Fruit fly (Drosophila melanogaster) whole organism, embryonic: ENCODE data around the gene CG7530.

Source experiments
- Aef1 ChIP-seq: fragments of 200-800 bp; sonication (Bioruptor generic); IDR thresholded peaks from 3 replicates; pipeline ENCODE4 v1.3.6; 2022; ENCODE audit warnings: missing biosample characterization, missing genetic modification characterization
- Atf3 ChIP-seq: fragments of 200-800 bp; sonication (Bioruptor generic); optimal IDR thresholded peaks from 3 replicates; lab custom pipeline; 2016; ENCODE audit warnings: missing biosample characterization, missing genetic modification characterization
- BEAF-32 ChIP-seq: fragments of 200-800 bp; sonication (Bioruptor generic); optimal IDR thresholded peaks from 3 replicates; lab custom pipeline; 2017; ENCODE audit warnings: missing biosample characterization, missing genetic modification characterization, mild to moderate bottlenecking, moderate library complexity, missing genetic modification reagents
- CG10366 ChIP-seq: fragments of 200-800 bp; sonication (Bioruptor generic); IDR thresholded peaks from 2 replicates; pipeline ENCODE4 v1.3.6; 2022; ENCODE audit warnings: missing biosample characterization, missing genetic modification characterization
- CG10654 ChIP-seq: fragments of 200-800 bp; sonication (Bioruptor generic); optimal IDR thresholded peaks from 2 replicates; lab custom pipeline; 2016; ENCODE audit warnings: missing biosample characterization, missing genetic modification characterization
- CG10979 ChIP-seq: fragments of 200-800 bp; sonication (Bioruptor generic); optimal IDR thresholded peaks from 2 replicates; lab custom pipeline; 2018; ENCODE audit warnings: missing biosample characterization, mild to moderate bottlenecking, missing genetic modification characterization, moderate library complexity
- CG11093 ChIP-seq: fragments of 200-800 bp; sonication (Bioruptor generic); IDR thresholded peaks from 3 replicates; pipeline ENCODE4 v1.3.6; 2022; ENCODE audit warnings: missing biosample characterization, missing genetic modification characterization
- CG11560 ChIP-seq: fragments of 200-800 bp; sonication (Bioruptor generic); IDR thresholded peaks from 3 replicates; pipeline ENCODE4 v1.3.6; 2022; ENCODE audit warnings: missing biosample characterization, missing genetic modification characterization
- CG12659 ChIP-seq: fragments of 200-800 bp; sonication (Bioruptor generic); optimal IDR thresholded peaks from 3 replicates; lab custom pipeline; 2017; ENCODE audit warnings: mild to moderate bottlenecking, missing biosample characterization, missing genetic modification reagents, missing genetic modification characterization
- CG12744 ChIP-seq: fragments of 200-800 bp; sonication (Bioruptor generic); optimal IDR thresholded peaks from 2 replicates; lab custom pipeline; 2016; ENCODE audit warnings: missing biosample characterization, missing genetic modification characterization
- CG12769 ChIP-seq: fragments of 200-800 bp; sonication (Bioruptor generic); optimal IDR thresholded peaks from 2 replicates; lab custom pipeline; 2019; ENCODE audit warnings: missing biosample characterization, mild to moderate bottlenecking, missing genetic modification characterization, moderate library complexity
- CG14860 ChIP-seq: fragments of 200-800 bp; sonication (Bioruptor generic); IDR thresholded peaks from 3 replicates; pipeline ENCODE4 v1.3.6; 2022; ENCODE audit warnings: missing biosample characterization, missing genetic modification characterization; ENCODE audit not compliant: partially characterized antibody
- CG15269 ChIP-seq: fragments of 200-800 bp; sonication (Bioruptor generic); optimal IDR thresholded peaks from 2 replicates; lab custom pipeline; 2018; ENCODE audit warnings: missing biosample characterization, mild to moderate bottlenecking, missing genetic modification characterization, moderate library complexity
- CG17829 ChIP-seq: fragments of 200-800 bp; optimal IDR thresholded peaks from 2 replicates; lab custom pipeline; 2019; ENCODE audit warnings: missing biosample characterization, mild to moderate bottlenecking, missing genetic modification characterization, moderate library complexity
- CG18476 ChIP-seq: fragments of 200-800 bp; sonication (Bioruptor generic); optimal IDR thresholded peaks from 2 replicates; lab custom pipeline; 2016; ENCODE audit warnings: missing biosample characterization, mild to moderate bottlenecking, missing genetic modification characterization
- CG30403 ChIP-seq: fragments of 200-800 bp; sonication (Bioruptor generic); optimal IDR thresholded peaks from 3 replicates; lab custom pipeline; 2016; ENCODE audit warnings: missing biosample characterization, missing genetic modification characterization
- CG31365 ChIP-seq: fragments of 200-800 bp; sonication (Bioruptor generic); optimal IDR thresholded peaks from 2 replicates; lab custom pipeline; 2018; ENCODE audit warnings: missing biosample characterization, mild to moderate bottlenecking, missing genetic modification characterization
- CG33213 ChIP-seq: fragments of 200-800 bp; sonication (Bioruptor generic); optimal IDR thresholded peaks from 3 replicates; lab custom pipeline; 2016; ENCODE audit warnings: missing biosample characterization, missing genetic modification characterization
- CG43689 ChIP-seq: fragments of 200-800 bp; sonication (Bioruptor generic); IDR thresholded peaks from 2 replicates; pipeline ENCODE4 v1.3.6; 2022; ENCODE audit warnings: missing biosample characterization, missing genetic modification characterization
- CG5953 ChIP-seq: fragments of 200-800 bp; sonication (Bioruptor generic); IDR thresholded peaks from 2 replicates; pipeline ENCODE4 v1.3.6; 2022; ENCODE audit warnings: missing biosample characterization, missing genetic modification characterization
- CG7357 ChIP-seq: fragments of 200-800 bp; sonication (Bioruptor generic); IDR thresholded peaks from 3 replicates; pipeline ENCODE4 v1.3.6; 2022; ENCODE audit warnings: missing biosample characterization, missing genetic modification characterization
- CG8089 ChIP-seq: fragments of 200-800 bp; sonication (Bioruptor generic); optimal IDR thresholded peaks from 3 replicates; lab custom pipeline; 2016; ENCODE audit warnings: missing biosample characterization, missing genetic modification characterization
- CG9215 ChIP-seq: fragments of 200-800 bp; sonication (Bioruptor generic); IDR thresholded peaks from 2 replicates; pipeline ENCODE4 v1.3.6; 2022; ENCODE audit warnings: missing biosample characterization, missing genetic modification characterization
- CkIIα-i1 ChIP-seq: fragments of 200-800 bp; sonication (Bioruptor generic); IDR thresholded peaks from 2 replicates; pipeline ENCODE4 v1.3.6; 2022; ENCODE audit warnings: missing biosample characterization, missing genetic modification characterization
- ERR ChIP-seq: fragments of 200-800 bp; sonication (Bioruptor generic); optimal IDR thresholded peaks from 2 replicates; lab custom pipeline; 2016; ENCODE audit warnings: missing biosample characterization, missing genetic modification characterization
- Hsf ChIP-seq: fragments of 200-800 bp; sonication (Bioruptor generic); optimal IDR thresholded peaks from 3 replicates; lab custom pipeline; 2016; ENCODE audit warnings: missing biosample characterization, missing genetic modification characterization
- Myb ChIP-seq: fragments of 200-800 bp; sonication (Bioruptor generic); optimal IDR thresholded peaks from 2 replicates; lab custom pipeline; 2016; ENCODE audit warnings: missing biosample characterization, missing genetic modification characterization
- Sin3A ChIP-seq: fragments of >200 bp; optimal IDR thresholded peaks from 2 replicates; lab custom pipeline; 2018
- Sox102F ChIP-seq: fragments of 200-800 bp; sonication (Bioruptor generic); optimal IDR thresholded peaks from 2 replicates; lab custom pipeline; 2018; ENCODE audit warnings: missing biosample characterization, mild to moderate bottlenecking, missing genetic modification characterization, moderate library complexity
- Stat92E ChIP-seq, 3 experiments: fragments of >200 bp in 2 of 3; fragments of 200-800 bp in 1 of 3; sonication (Bioruptor generic) in 1 of 3; optimal IDR thresholded peaks; 2 replicates each; lab custom pipeline; 2017 to 2019; ENCODE audit warnings: missing biosample characterization in 3 of 3, missing genetic modification characterization in 3 of 3, mild to moderate bottlenecking in 1 of 3, moderate library complexity in 1 of 3
- Usf ChIP-seq: fragments of 200-800 bp; sonication (Bioruptor generic); optimal IDR thresholded peaks from 2 replicates; lab custom pipeline; 2017; ENCODE audit warnings: missing genotype, missing biosample characterization, missing genetic modification characterization
- ab ChIP-seq: fragments of 200-800 bp; sonication (Bioruptor generic); optimal IDR thresholded peaks from 2 replicates; lab custom pipeline; 2016; ENCODE audit warnings: missing biosample characterization, missing genetic modification characterization
- danr ChIP-seq: fragments of 200-800 bp; sonication (Bioruptor generic); IDR thresholded peaks from 2 replicates; pipeline ENCODE4 v1.3.6; 2022; ENCODE audit warnings: missing biosample characterization, missing genetic modification characterization
- dmrt99B ChIP-seq: fragments of 200-800 bp; sonication (Bioruptor generic); optimal IDR thresholded peaks from 2 replicates; lab custom pipeline; 2018; ENCODE audit warnings: missing biosample characterization, mild to moderate bottlenecking, missing genetic modification characterization, moderate library complexity
- ewg ChIP-seq: fragments of 200-800 bp; sonication (Bioruptor generic); optimal IDR thresholded peaks from 3 replicates; lab custom pipeline; 2017; ENCODE audit warnings: mild to moderate bottlenecking, missing biosample characterization, missing genetic modification reagents, missing genetic modification characterization
- gfzf ChIP-seq: fragments of 200-800 bp; sonication (Bioruptor generic); optimal IDR thresholded peaks from 2 replicates; lab custom pipeline; 2016; ENCODE audit warnings: missing biosample characterization, mild to moderate bottlenecking, missing genetic modification characterization, moderate library complexity
- insv ChIP-seq, 2 experiments: fragments of 200-800 bp; sonication (Bioruptor generic); optimal IDR thresholded peaks; 3 replicates each; lab custom pipeline; 2016 to 2018; ENCODE audit warnings: missing biosample characterization in 2 of 2, missing genetic modification characterization in 2 of 2
- jumu ChIP-seq: fragments of 200-800 bp; sonication (Bioruptor generic); optimal IDR thresholded peaks from 3 replicates; lab custom pipeline; 2016; ENCODE audit warnings: missing biosample characterization, missing genetic modification characterization
- nau ChIP-seq: fragments of 200-800 bp; sonication (Bioruptor generic); optimal IDR thresholded peaks from 3 replicates; lab custom pipeline; 2017; ENCODE audit warnings: missing biosample characterization, mild to moderate bottlenecking, missing genetic modification characterization, missing genetic modification reagents
- onecut ChIP-seq: fragments of 200-800 bp; sonication (Bioruptor generic); IDR thresholded peaks from 2 replicates; pipeline ENCODE4 v1.3.6; 2022; ENCODE audit warnings: missing biosample characterization, missing genetic modification characterization
- pfk ChIP-seq: fragments of 200-800 bp; sonication (Bioruptor generic); optimal IDR thresholded peaks from 2 replicates; lab custom pipeline; 2018; ENCODE audit warnings: missing biosample characterization, mild to moderate bottlenecking, missing genetic modification characterization, moderate library complexity
- prd ChIP-seq, 3 experiments: fragments of >200 bp in 2 of 3; fragments of 200-800 bp in 1 of 3; sonication (Bioruptor generic) in 1 of 3; optimal IDR thresholded peaks in 2 of 3; IDR thresholded peaks in 1 of 3; 2 replicates in 2 of 3; 3 replicates in 1 of 3; pipeline versions ENCODE4 v1.3.6 to Lab custom; 2017 to 2022; ENCODE audit warnings: missing biosample characterization in 1 of 3, missing genetic modification characterization in 1 of 3
- psq ChIP-seq: fragments of 200-800 bp; sonication (Bioruptor generic); optimal IDR thresholded peaks from 2 replicates; lab custom pipeline; 2017; ENCODE audit warnings: missing biosample characterization, missing genetic modification characterization
- repo ChIP-seq: fragments of 200-800 bp; sonication (Bioruptor generic); optimal IDR thresholded peaks from 2 replicates; lab custom pipeline; 2016; ENCODE audit warnings: missing biosample characterization, missing genetic modification characterization
- sens-2 ChIP-seq: fragments of 200-800 bp; sonication (Bioruptor generic); IDR thresholded peaks from 2 replicates; pipeline ENCODE4 v1.3.6; 2022; ENCODE audit warnings: missing biosample characterization, missing genetic modification characterization
- seq ChIP-seq: fragments of 200-800 bp; sonication (Bioruptor generic); IDR thresholded peaks from 2 replicates; pipeline ENCODE4 v1.3.6; 2022; ENCODE audit warnings: missing biosample characterization, missing genetic modification characterization
- sqz ChIP-seq: fragments of 200-800 bp; sonication (Bioruptor generic); optimal IDR thresholded peaks from 3 replicates; lab custom pipeline; 2018; ENCODE audit warnings: missing biosample characterization, mild to moderate bottlenecking, missing genetic modification characterization
- trh ChIP-seq: fragments of 200-800 bp; sonication (Bioruptor generic); optimal IDR thresholded peaks from 2 replicates; lab custom pipeline; 2016; ENCODE audit warnings: missing biosample characterization, missing genetic modification characterization
- ttk ChIP-seq: fragments of 200-800 bp; sonication (Bioruptor generic); IDR thresholded peaks from 2 replicates; pipeline ENCODE4 v2.1.2; 2022; ENCODE audit warnings: missing biosample characterization, missing genetic modification characterization

The CG7530 gene

DNA sequence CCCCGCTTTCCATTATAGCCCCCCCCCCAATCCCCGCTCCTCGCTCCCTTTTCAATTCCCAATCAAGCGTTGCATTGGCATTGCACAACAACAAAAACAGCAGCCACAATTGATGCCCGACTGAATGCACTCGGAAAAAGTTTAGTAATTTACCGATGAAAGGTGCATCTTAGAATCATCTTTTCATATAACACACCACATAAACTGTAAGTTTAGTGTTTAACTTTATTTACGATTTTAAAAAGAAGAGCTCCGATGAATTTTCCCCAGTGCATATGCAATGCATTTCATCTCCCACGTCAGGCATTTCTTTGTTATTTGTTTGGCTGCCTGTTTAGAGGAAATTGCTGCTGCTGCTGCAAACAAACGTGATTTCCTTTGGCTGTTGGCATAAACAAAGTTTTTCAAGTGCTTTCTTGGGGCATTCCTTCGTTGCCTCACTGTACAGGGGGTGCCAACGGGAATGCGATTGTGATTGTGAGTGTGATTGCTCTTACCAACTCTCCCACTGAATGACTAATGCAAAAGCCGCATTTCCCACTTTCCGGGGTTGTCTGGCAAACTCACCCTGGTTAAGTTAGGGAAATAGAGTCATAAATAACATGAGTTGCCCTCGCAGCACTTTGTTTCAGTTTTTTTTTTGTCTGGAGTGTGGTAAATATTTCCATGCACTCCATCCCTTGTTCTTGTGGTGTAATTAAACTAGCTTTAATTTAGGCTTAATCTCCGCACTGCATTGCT, 38.9 kb downstream of the CG7530 start (continued):
- TF ChIP-seq Atf3 (GFP tag; lab: Kevin White, UChicago) = peak; percentile 41
- TF ChIP-seq dmrt99B (tag; lab: Kevin White, UChicago) = peak; percentile 74
- no peak for TF ChIP-seq Sin3A
- TF ChIP-seq CG9215 (GFP tag; lab: Robert Waterston, UW) = no peak
- no peak for TF ChIP-seq insv (GFP tag; optimal IDR thresholded peaks at IDR 0.05; lab: Kevin White, UChicago)
- TF ChIP-seq ewg (GFP tag; lab: Kevin White, UChicago) = peak; percentile 61
- TF ChIP-seq CG15269 (tag; lab: Kevin White, UChicago) = peak; percentile 9
- TF ChIP-seq BEAF-32 (GFP tag; lab: Kevin White, UChicago) = no peak
- TF ChIP-seq sens-2 (GFP tag; lab: Robert Waterston, UW) = peak; percentile 41; the same call in 1 of the 2 replicates
- TF ChIP-seq CG14860 (GFP tag; lab: Robert Waterston, UW) = no peak
- TF ChIP-seq Usf (GFP tag; lab: Kevin White, UChicago) = no peak
- TF ChIP-seq CG8089 (GFP tag; lab: Kevin White, UChicago) = peak; percentile 58
- peak; percentile 60 for TF ChIP-seq Hsf
- peak in 1 of 3 experiments; percentile 55 for TF ChIP-seq Stat92E (GFP tag; optimal IDR thresholded peaks at IDR 0.05; lab: Kevin White, UChicago)
- no peak for TF ChIP-seq ERR (GFP tag; lab: Kevin White, UChicago)
- TF ChIP-seq CG5953 (GFP tag; lab: Robert Waterston, UW) = peak; percentile 58; the same call in 1 of the 2 replicates
- TF ChIP-seq sqz = peak; percentile 65
- TF ChIP-seq CG11093 = 0 out of 3 replicates have a peak, but pooled peaks have one; percentile 51
- TF ChIP-seq ab = peak; percentile 60
- peak; percentile 89 for TF ChIP-seq CG10979 (tag; lab: Kevin White, UChicago)
- no peak for TF ChIP-seq psq (GFP tag; lab: Kevin White, UChicago)
- peak; percentile 85 for TF ChIP-seq Sox102F
- peak; percentile 54 for TF ChIP-seq jumu (GFP tag; lab: Kevin White, UChicago)
- TF ChIP-seq pfk (GFP tag; lab: Kevin White, UChicago) = no peak
- TF ChIP-seq CG11560 (tag; lab: Robert Waterston, UW) = no peak
- TF ChIP-seq onecut (GFP tag; lab: Robert Waterston, UW) = peak; percentile 78
- peak; percentile 6 for TF ChIP-seq CG33213
- TF ChIP-seq seq (GFP tag; lab: Robert Waterston, UW) = no peak
- no peak for TF ChIP-seq CG31365 (tag; lab: Kevin White, UChicago)
- TF ChIP-seq CG7357 (GFP tag; lab: Robert Waterston, UW) = peak; percentile 58; the same call in 1 of the 3 replicates
- peak; percentile 7 for TF ChIP-seq CG12659 (GFP tag; lab: Kevin White, UChicago)
- TF ChIP-seq CG12769 (tag; lab: Kevin White, UChicago) = peak; percentile 21
- no peak for TF ChIP-seq trh (GFP tag; lab: Kevin White, UChicago)
- no peak for TF ChIP-seq CG12744 (GFP tag; lab: Kevin White, UChicago)
- TF ChIP-seq nau (GFP tag; lab: Kevin White, UChicago) = peak; percentile 60
- peak; percentile 29 for TF ChIP-seq CG18476 (GFP tag; lab: Kevin White, UChicago)
- TF ChIP-seq CG43689 (GFP tag; lab: Robert Waterston, UW) = no peak
- TF ChIP-seq ttk = peak; percentile 53; the same call in 1 of the 2 replicates
- peak; percentile 44 for TF ChIP-seq repo (GFP tag; lab: Kevin White, UChicago)
- TF ChIP-seq CkIIα-i1 (GFP tag; lab: Robert Waterston, UW) = no peak
- TF ChIP-seq prd (optimal IDR thresholded peaks at IDR 0.05; lab: Kevin White, UChicago) = no peak
- TF ChIP-seq prd (GFP tag; IDR thresholded peaks at IDR 0.05; lab: Robert Waterston, UW) = peak; percentile 78; the same call in 2 of the 3 replicates
- TF ChIP-seq Aef1 = peak; percentile 33; the same call in 2 of the 3 replicates
- TF ChIP-seq CG17829 (tag; lab: Kevin White, UChicago) = peak; percentile 87
- TF ChIP-seq CG10366 (GFP tag; lab: Robert Waterston, UW) = peak; percentile 45; the same call in 1 of the 2 replicates
- peak; percentile 69 for TF ChIP-seq CG10654 (GFP tag; lab: Kevin White, UChicago)
- no peak for TF ChIP-seq danr (GFP tag; lab: Robert Waterston, UW)
- TF ChIP-seq Myb = no peak
- peak; percentile 70 for TF ChIP-seq CG30403 (GFP tag; lab: Kevin White, UChicago)
- TF ChIP-seq gfzf (GFP tag; lab: Kevin White, UChicago) = no peak
